Worm (Caenorhabditis elegans) whole organism, L1 larva: ENCODE measurements around the gene twk-31.

Experiments used
- egl-27 ChIP-seq, 2 experiments: fragments of 150-350 bp in 1 of 2; sonication (generic microtip); optimal IDR thresholded peaks; 3 replicates each; lab custom pipeline; 2017 to 2018; ENCODE audit warnings: missing biosample characterization in 2 of 2, missing genetic modification characterization in 2 of 2, missing genetic modification reagents in 2 of 2
- nhr-76 ChIP-seq: sonication (generic microtip); optimal IDR thresholded peaks from 2 replicates; lab custom pipeline; 2017; ENCODE audit warnings: missing biosample characterization, missing genetic modification characterization
- pqm-1 ChIP-seq: sonication (generic microtip); optimal IDR thresholded peaks from 3 replicates; lab custom pipeline; 2017; ENCODE audit warnings: missing biosample characterization, missing genetic modification characterization

DNA sequence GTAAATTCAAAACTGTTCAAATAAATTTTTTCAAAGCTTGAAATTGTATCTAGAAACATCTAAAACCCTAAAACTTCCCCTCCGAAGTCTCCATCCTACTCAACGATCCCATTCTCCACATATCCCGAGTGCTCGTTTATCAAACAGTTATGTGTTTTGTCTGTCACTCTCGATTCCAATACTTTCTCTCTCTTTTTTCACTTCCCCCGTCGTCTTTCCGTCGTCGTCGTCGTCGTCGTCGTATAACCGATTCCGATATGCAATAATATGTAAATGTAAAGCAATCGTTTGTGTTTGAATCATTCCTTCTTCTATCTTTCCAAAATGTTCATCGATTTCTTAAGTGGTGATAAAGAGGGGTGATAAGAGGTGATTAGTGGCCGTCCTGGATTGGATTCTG lies 37.9 kb downstream of the twk-31 start:
- TF ChIP-seq nhr-76 = no peak
- no peak for TF ChIP-seq pqm-1 (tag; lab: Kevin White, UChicago)
- TF ChIP-seq egl-27 (tag; optimal IDR thresholded peaks at IDR 0.05; lab: Kevin White, UChicago) = no peak
